Fruit fly (Drosophila melanogaster) whole organism, prepupa: ENCODE measurements around the gene CG7551.

ENCODE experiments used
- Blimp-1 ChIP-seq: fragments of 200-800 bp; sonication (Bioruptor generic); optimal IDR thresholded peaks from 3 replicates; lab custom pipeline; 2017; ENCODE audit warnings: missing biosample characterization, missing genetic modification characterization, mild to moderate bottlenecking, moderate library complexity, missing genetic modification reagents
- CG10631 ChIP-seq: fragments of 200-800 bp; sonication (Bioruptor generic); optimal IDR thresholded peaks from 2 replicates; lab custom pipeline; 2016; ENCODE audit warnings: missing biosample characterization, missing genetic modification characterization
- CG11294 ChIP-seq: fragments of 200-800 bp; sonication (Bioruptor generic); IDR thresholded peaks from 2 replicates; pipeline ENCODE4 v1.3.6; 2022; ENCODE audit warnings: missing biosample characterization, missing genetic modification characterization
- CG11762 ChIP-seq: fragments of 200-800 bp; sonication (Bioruptor generic); optimal IDR thresholded peaks from 3 replicates; lab custom pipeline; 2016; ENCODE audit warnings: missing biosample characterization, missing genetic modification characterization; ENCODE audit not compliant: insufficient read depth
- CG15336 ChIP-seq: fragments of 200-800 bp; sonication (Bioruptor generic); IDR thresholded peaks from 2 replicates; pipeline ENCODE4 v1.3.6; 2022; ENCODE audit warnings: missing biosample characterization, missing genetic modification characterization
- CG1621 ChIP-seq: fragments of 200-800 bp; sonication (Bioruptor generic); optimal IDR thresholded peaks from 3 replicates; lab custom pipeline; 2018; ENCODE audit warnings: missing biosample characterization, mild to moderate bottlenecking, missing genetic modification characterization
- CG16779 ChIP-seq: fragments of 200-800 bp; sonication (Bioruptor generic); optimal IDR thresholded peaks from 3 replicates; lab custom pipeline; 2017; ENCODE audit warnings: missing biosample characterization, mild to moderate bottlenecking, missing genetic modification characterization
- CG3032 ChIP-seq: fragments of 200-800 bp; optimal IDR thresholded peaks from 2 replicates; lab custom pipeline; 2019; ENCODE audit warnings: missing biosample characterization, mild to moderate bottlenecking, missing genetic modification characterization, moderate library complexity
- CG31627 ChIP-seq: fragments of 200-800 bp; sonication (Bioruptor generic); optimal IDR thresholded peaks from 3 replicates; lab custom pipeline; 2016; ENCODE audit warnings: missing biosample characterization, missing genetic modification characterization
- CG32006 ChIP-seq: fragments of 200-800 bp; sonication (Bioruptor generic); optimal IDR thresholded peaks from 3 replicates; lab custom pipeline; 2017; ENCODE audit warnings: missing biosample characterization, mild to moderate bottlenecking, missing genetic modification characterization
- CG34406 ChIP-seq: fragments of 200-800 bp; sonication (Bioruptor generic); optimal IDR thresholded peaks from 3 replicates; lab custom pipeline; 2016; ENCODE audit warnings: missing biosample characterization, missing genetic modification characterization
- CG4318 ChIP-seq: fragments of 200-800 bp; sonication (Bioruptor generic); optimal IDR thresholded peaks from 3 replicates; lab custom pipeline; 2017; ENCODE audit warnings: missing biosample characterization, mild to moderate bottlenecking, missing genetic modification characterization
- CG6163 ChIP-seq: fragments of 200-800 bp; sonication (Bioruptor generic); IDR thresholded peaks from 3 replicates; pipeline ENCODE4 v1.3.6; 2022; ENCODE audit warnings: missing biosample characterization, missing genetic modification characterization
- CG6792 ChIP-seq: fragments of 200-800 bp; sonication (Bioruptor generic); optimal IDR thresholded peaks from 3 replicates; lab custom pipeline; 2016; ENCODE audit warnings: missing biosample characterization, missing genetic modification characterization
- CG8119 ChIP-seq: fragments of 200-800 bp; sonication (Bioruptor generic); IDR thresholded peaks from 3 replicates; pipeline ENCODE4 v1.3.6; 2022; ENCODE audit warnings: missing biosample characterization, missing genetic modification characterization
- CG8632 ChIP-seq: fragments of 200-800 bp; sonication (Bioruptor generic); optimal IDR thresholded peaks from 3 replicates; lab custom pipeline; 2016; ENCODE audit warnings: missing biosample characterization, missing genetic modification characterization
- CG9139 ChIP-seq: fragments of 200-800 bp; sonication (Bioruptor generic); optimal IDR thresholded peaks from 3 replicates; lab custom pipeline; 2017; ENCODE audit warnings: missing biosample characterization, mild to moderate bottlenecking, missing genetic modification characterization
- Eip78C ChIP-seq: fragments of 200-800 bp; sonication (Bioruptor generic); peaks from one replicate; lab custom pipeline; 2016; ENCODE audit warnings: missing biosample characterization, missing genetic modification characterization
- Eip93F ChIP-seq: fragments of 200-800 bp; sonication (Bioruptor generic); optimal IDR thresholded peaks from 2 replicates; lab custom pipeline; 2016; ENCODE audit warnings: missing biosample characterization, mild to moderate bottlenecking, missing genetic modification characterization
- Ets21C ChIP-seq: fragments of 200-800 bp; sonication (Bioruptor generic); optimal IDR thresholded peaks from 3 replicates; lab custom pipeline; 2016; ENCODE audit warnings: missing biosample characterization, missing genetic modification characterization
- Ets96B ChIP-seq: fragments of 200-800 bp; optimal IDR thresholded peaks from 2 replicates; lab custom pipeline; 2019; ENCODE audit warnings: missing biosample characterization, mild to moderate bottlenecking, missing genetic modification characterization, moderate library complexity
- Gug ChIP-seq: fragments of 200-800 bp; sonication (Bioruptor generic); IDR thresholded peaks from 2 replicates; pipeline ENCODE4 v1.3.6; 2022; ENCODE audit warnings: missing biosample characterization, missing genetic modification characterization
- Hr39 ChIP-seq: fragments of 200-800 bp; sonication (Bioruptor generic); optimal IDR thresholded peaks from 2 replicates; lab custom pipeline; 2016; ENCODE audit warnings: missing biosample characterization, missing genetic modification characterization
- Hr4 ChIP-seq: fragments of 200-800 bp; sonication (Bioruptor generic); optimal IDR thresholded peaks from 3 replicates; lab custom pipeline; 2016; ENCODE audit warnings: missing biosample characterization, missing genetic modification characterization
- Lpt ChIP-seq: fragments of 200-800 bp; sonication (Bioruptor generic); optimal IDR thresholded peaks from 3 replicates; lab custom pipeline; 2016; ENCODE audit warnings: missing biosample characterization, missing genetic modification characterization
- OdsH ChIP-seq: fragments of 200-800 bp; sonication (Bioruptor generic); optimal IDR thresholded peaks from 3 replicates; lab custom pipeline; 2016; ENCODE audit warnings: missing biosample characterization, missing genetic modification characterization
- Smox ChIP-seq: fragments of 200-800 bp; sonication (Bioruptor generic); optimal IDR thresholded peaks from 3 replicates; lab custom pipeline; 2016; ENCODE audit warnings: missing biosample characterization, missing genetic modification characterization
- Sox15 ChIP-seq: fragments of 200-800 bp; sonication (Bioruptor generic); optimal IDR thresholded peaks from 3 replicates; lab custom pipeline; 2016; ENCODE audit warnings: missing biosample characterization, missing genetic modification characterization
- achi ChIP-seq: fragments of 200-800 bp; sonication (Bioruptor generic); optimal IDR thresholded peaks from 3 replicates; lab custom pipeline; 2016; ENCODE audit warnings: missing biosample characterization, missing genetic modification characterization
- cyc ChIP-seq: fragments of 200-800 bp; sonication (Bioruptor generic); optimal IDR thresholded peaks from 3 replicates; lab custom pipeline; 2016; ENCODE audit warnings: missing biosample characterization, missing genetic modification characterization
- dac ChIP-seq: fragments of 200-800 bp; sonication (Bioruptor generic); optimal IDR thresholded peaks from 2 replicates; lab custom pipeline; 2017; ENCODE audit warnings: missing biosample characterization, mild to moderate bottlenecking, missing genetic modification characterization
- dsx ChIP-seq: fragments of 200-800 bp; optimal IDR thresholded peaks from 3 replicates; lab custom pipeline; 2019; ENCODE audit warnings: missing biosample characterization, mild to moderate bottlenecking, missing genetic modification characterization, moderate library complexity; ENCODE audit not compliant: poor library complexity, severe bottlenecking
- esn ChIP-seq: fragments of 200-800 bp; sonication (Bioruptor generic); optimal IDR thresholded peaks from 2 replicates; lab custom pipeline; 2016; ENCODE audit warnings: missing biosample characterization, mild to moderate bottlenecking, missing genetic modification characterization, moderate library complexity
- fd59A ChIP-seq: fragments of 200-800 bp; sonication (Bioruptor generic); optimal IDR thresholded peaks from 2 replicates; lab custom pipeline; 2017; ENCODE audit warnings: missing biosample characterization, mild to moderate bottlenecking, missing genetic modification characterization, missing genetic modification reagents
- fd85E ChIP-seq: fragments of 200-800 bp; sonication (Bioruptor generic); optimal IDR thresholded peaks from 3 replicates; lab custom pipeline; 2016; ENCODE audit warnings: missing biosample characterization, missing genetic modification characterization
- fkh ChIP-seq: fragments of 200-800 bp; sonication (Bioruptor generic); optimal IDR thresholded peaks from 3 replicates; lab custom pipeline; 2017; ENCODE audit warnings: missing biosample characterization, mild to moderate bottlenecking, missing genetic modification characterization, moderate library complexity
- lz ChIP-seq: fragments of 200-800 bp; sonication (Bioruptor generic); optimal IDR thresholded peaks from 3 replicates; lab custom pipeline; 2016; ENCODE audit warnings: missing biosample characterization, missing genetic modification characterization
- net ChIP-seq: fragments of 200-800 bp; sonication (Bioruptor generic); optimal IDR thresholded peaks from 3 replicates; lab custom pipeline; 2016; ENCODE audit warnings: missing biosample characterization, missing genetic modification characterization
- salr ChIP-seq, 2 experiments: fragments of 200-800 bp; sonication (Bioruptor generic); optimal IDR thresholded peaks; 3 replicates each; lab custom pipeline; 2016 to 2018; ENCODE audit warnings: missing biosample characterization in 2 of 2, missing genetic modification characterization in 2 of 2, mild to moderate bottlenecking in 1 of 2
- spab ChIP-seq: fragments of 200-800 bp; sonication (Bioruptor generic); optimal IDR thresholded peaks from 2 replicates; lab custom pipeline; 2017; ENCODE audit warnings: missing biosample characterization, mild to moderate bottlenecking, missing genetic modification characterization, missing genetic modification reagents
- ss ChIP-seq, 2 experiments: fragments of 200-800 bp; sonication (Bioruptor generic); optimal IDR thresholded peaks; 2 replicates in 1 of 2; 3 replicates in 1 of 2; lab custom pipeline; 2017 to 2018; ENCODE audit warnings: mild to moderate bottlenecking in 2 of 2, missing biosample characterization in 2 of 2, missing genetic modification characterization in 2 of 2, moderate library complexity in 1 of 2
- topi ChIP-seq: fragments of 200-800 bp; sonication (Bioruptor generic); optimal IDR thresholded peaks from 3 replicates; lab custom pipeline; 2016; ENCODE audit warnings: missing biosample characterization, missing genetic modification characterization
- vri ChIP-seq: fragments of 200-800 bp; sonication (Bioruptor generic); optimal IDR thresholded peaks from 3 replicates; lab custom pipeline; 2016; ENCODE audit warnings: missing biosample characterization, mild to moderate bottlenecking, missing genetic modification characterization

CG7551 gene

dm6 chr3L:11444169-11444568 is 14.1 kb upstream of the CG7551 start (continued):
- TF ChIP-seq CG11294 (GFP tag; lab: Robert Waterston, UW) (no peak), CG8119 (GFP tag; lab: Robert Waterston, UW) (peak; percentile 85), dac (peak; percentile 23), Sox15 (no peak), Ets21C (GFP tag; lab: Kevin White, UChicago) (no peak), Hr39 (GFP tag; lab: Kevin White, UChicago) (no peak), topi (GFP tag; lab: Kevin White, UChicago) (no peak), Lpt (GFP tag; lab: Kevin White, UChicago) (peak; percentile 32), lz (GFP tag; lab: Kevin White, UChicago) (no peak), Ets96B (tag; lab: Kevin White, UChicago) (no peak), Eip78C (GFP tag; lab: Kevin White, UChicago) (peak; percentile 61), fkh (no peak), fd59A (GFP tag; lab: Kevin White, UChicago) (no peak), CG15336 (peak; percentile 83), CG4318 (peak; percentile 72), Smox (no peak), dsx (GFP tag; lab: Kevin White, UChicago) (no peak), CG1621 (tag; lab: Kevin White, UChicago) (no peak), CG34406 (GFP tag; lab: Kevin White, UChicago) (peak; percentile 5), Eip93F (no peak), net (no peak), Gug (GFP tag; lab: Robert Waterston, UW) (0 out of 2 replicates have a peak, but pooled peaks have one; percentile 21), CG8632 (GFP tag; lab: Kevin White, UChicago) (no peak), ss (GFP tag; optimal IDR thresholded peaks at IDR 0.05; lab: Kevin White, UChicago) (no peak), spab (GFP tag; lab: Kevin White, UChicago) (no peak), vri (no peak), Blimp-1 (GFP tag; lab: Kevin White, UChicago) (no peak), CG11762 (no peak), CG16779 (no peak), CG3032 (peak; percentile 39), cyc (GFP tag; lab: Kevin White, UChicago) (no peak), CG10631 (GFP tag; lab: Kevin White, UChicago) (peak; percentile 37), CG32006 (GFP tag; lab: Kevin White, UChicago) (peak; percentile 88), CG6163 (GFP tag; lab: Robert Waterston, UW) (no peak), CG9139 (GFP tag; lab: Kevin White, UChicago) (no peak), OdsH (peak; percentile 24), CG6792 (GFP tag; lab: Kevin White, UChicago) (no peak)

dm6 chr3L:11444861-11445260 is 13.4 kb upstream of the CG7551 start, which contains the start of gene CG7557:
Gene CG7557 (plus strand): TSS chr3L:11445161.
- no peak for TF ChIP-seq CG11294 (GFP tag; lab: Robert Waterston, UW)
- no peak for TF ChIP-seq fd85E
- TF ChIP-seq Hr39 (GFP tag; lab: Kevin White, UChicago): no peak
- no peak for TF ChIP-seq esn (GFP tag; lab: Kevin White, UChicago)
- no peak for TF ChIP-seq topi (GFP tag; lab: Kevin White, UChicago)
- no peak for TF ChIP-seq dsx (GFP tag; lab: Kevin White, UChicago)
- TF ChIP-seq Hr4 (GFP tag; lab: Kevin White, UChicago): no peak
- TF ChIP-seq CG8632 (GFP tag; lab: Kevin White, UChicago): no peak
- no peak for TF ChIP-seq salr (GFP tag; optimal IDR thresholded peaks at IDR 0.05; lab: Kevin White, UChicago)
- no peak for TF ChIP-seq CG9139 (GFP tag; lab: Kevin White, UChicago)
- TF ChIP-seq achi: no peak
- TF ChIP-seq fkh: no peak
- no peak for TF ChIP-seq CG31627
